Fruit fly (Drosophila melanogaster): ENCODE measurements around the gene Rpn3.

DNA sequence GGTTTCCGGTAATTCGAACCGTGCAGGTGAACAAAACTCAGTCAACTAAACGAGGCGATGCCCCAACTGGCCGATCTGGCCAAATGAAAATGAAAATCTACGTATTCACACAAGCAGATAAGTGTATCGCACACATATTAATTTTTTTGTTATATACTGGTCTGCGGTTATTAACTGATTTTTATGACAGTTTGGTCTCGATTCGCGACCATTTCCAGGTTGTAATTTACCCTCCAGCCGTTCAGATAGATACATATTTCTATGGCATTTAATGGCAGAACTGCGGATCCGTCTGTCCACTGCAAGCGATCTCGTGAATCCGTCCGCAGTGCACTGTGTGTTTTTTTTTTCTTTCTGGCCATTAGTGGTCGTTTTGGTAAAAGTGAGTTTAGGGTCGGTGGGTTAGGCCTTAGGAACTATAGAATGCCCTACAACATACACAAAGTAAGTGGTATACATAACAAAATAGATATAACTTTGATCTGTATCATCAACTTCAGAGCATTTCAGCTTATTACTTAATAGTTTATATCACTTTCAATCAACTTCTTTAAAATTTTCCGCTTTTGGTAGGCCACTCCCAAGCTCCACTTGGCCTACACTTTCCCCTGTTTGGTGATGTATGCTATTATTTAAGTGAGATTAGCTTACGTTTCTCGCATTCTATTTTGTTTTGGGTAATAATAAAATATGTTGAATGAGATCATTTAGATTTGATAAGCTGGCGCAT is 22.7 kb downstream of the Rpn3 start, which contains the start of gene CG17572:
- no peak for TF ChIP-seq CG8478 (optimal IDR thresholded peaks at IDR 0.05)
- no peak for TF ChIP-seq CTCF (optimal IDR thresholded peaks at IDR 0.05)
